Fruit fly (Drosophila melanogaster) whole organism, prepupa: ENCODE measurements around the gene CG9368.
A peak's percentile ranks its signal among the peaks of the same experiment; 100 is the strongest.

Experiments used
- CG11762 ChIP-seq: fragments of 200-800 bp; sonication (Bioruptor generic); optimal IDR thresholded peaks from 3 replicates; lab custom pipeline; 2016; ENCODE audit warnings: missing biosample characterization, missing genetic modification characterization; ENCODE audit not compliant: insufficient read depth
- CG16779 ChIP-seq: fragments of 200-800 bp; sonication (Bioruptor generic); optimal IDR thresholded peaks from 3 replicates; lab custom pipeline; 2017; ENCODE audit warnings: missing biosample characterization, mild to moderate bottlenecking, missing genetic modification characterization
- CG32006 ChIP-seq: fragments of 200-800 bp; sonication (Bioruptor generic); optimal IDR thresholded peaks from 3 replicates; lab custom pipeline; 2017; ENCODE audit warnings: missing biosample characterization, mild to moderate bottlenecking, missing genetic modification characterization
- CG3919 ChIP-seq: fragments of 200-800 bp; sonication (Bioruptor generic); optimal IDR thresholded peaks from 3 replicates; lab custom pipeline; 2016; ENCODE audit warnings: missing biosample characterization, missing genetic modification characterization
- CG4318 ChIP-seq: fragments of 200-800 bp; sonication (Bioruptor generic); optimal IDR thresholded peaks from 3 replicates; lab custom pipeline; 2017; ENCODE audit warnings: missing biosample characterization, mild to moderate bottlenecking, missing genetic modification characterization
- CG6163 ChIP-seq: fragments of 200-800 bp; sonication (Bioruptor generic); IDR thresholded peaks from 3 replicates; pipeline ENCODE4 v1.3.6; 2022; ENCODE audit warnings: missing biosample characterization, missing genetic modification characterization
- CG6276 ChIP-seq: fragments of 200-800 bp; sonication (Bioruptor generic); optimal IDR thresholded peaks from 2 replicates; lab custom pipeline; 2017; ENCODE audit warnings: missing biosample characterization, mild to moderate bottlenecking, missing genetic modification characterization
- CG6808 ChIP-seq: fragments of 200-800 bp; sonication (Bioruptor generic); optimal IDR thresholded peaks from 3 replicates; lab custom pipeline; 2017; ENCODE audit warnings: missing biosample characterization, missing genetic modification characterization, mild to moderate bottlenecking, moderate library complexity, missing genetic modification reagents
- CG6854 ChIP-seq: fragments of 200-800 bp; sonication (Bioruptor generic); optimal IDR thresholded peaks from 2 replicates; lab custom pipeline; 2017; ENCODE audit warnings: missing biosample characterization, mild to moderate bottlenecking, missing genetic modification characterization
- CG7368 ChIP-seq: fragments of 200-800 bp; sonication (Bioruptor generic); optimal IDR thresholded peaks from 3 replicates; lab custom pipeline; 2016; ENCODE audit warnings: missing biosample characterization, missing genetic modification characterization
- CG8119 ChIP-seq: fragments of 200-800 bp; sonication (Bioruptor generic); IDR thresholded peaks from 3 replicates; pipeline ENCODE4 v1.3.6; 2022; ENCODE audit warnings: missing biosample characterization, missing genetic modification characterization
- CG8632 ChIP-seq: fragments of 200-800 bp; sonication (Bioruptor generic); optimal IDR thresholded peaks from 3 replicates; lab custom pipeline; 2016; ENCODE audit warnings: missing biosample characterization, missing genetic modification characterization
- Eip75B ChIP-seq: fragments of 200-800 bp; sonication (Bioruptor generic); optimal IDR thresholded peaks from 3 replicates; lab custom pipeline; 2016; ENCODE audit warnings: missing biosample characterization, missing genetic modification characterization
- Eip78C ChIP-seq: fragments of 200-800 bp; sonication (Bioruptor generic); peaks from one replicate; lab custom pipeline; 2016; ENCODE audit warnings: missing biosample characterization, missing genetic modification characterization
- Eip93F ChIP-seq: fragments of 200-800 bp; sonication (Bioruptor generic); optimal IDR thresholded peaks from 2 replicates; lab custom pipeline; 2016; ENCODE audit warnings: missing biosample characterization, mild to moderate bottlenecking, missing genetic modification characterization
- Ets21C ChIP-seq: fragments of 200-800 bp; sonication (Bioruptor generic); optimal IDR thresholded peaks from 3 replicates; lab custom pipeline; 2016; ENCODE audit warnings: missing biosample characterization, missing genetic modification characterization
- Ets96B ChIP-seq: fragments of 200-800 bp; optimal IDR thresholded peaks from 2 replicates; lab custom pipeline; 2019; ENCODE audit warnings: missing biosample characterization, mild to moderate bottlenecking, missing genetic modification characterization, moderate library complexity
- Hr38 ChIP-seq: sonication (Bioruptor generic); optimal IDR thresholded peaks from 2 replicates; lab custom pipeline; 2016; ENCODE audit warnings: missing biosample characterization, missing genetic modification characterization
- Hr39 ChIP-seq: fragments of 200-800 bp; sonication (Bioruptor generic); optimal IDR thresholded peaks from 2 replicates; lab custom pipeline; 2016; ENCODE audit warnings: missing biosample characterization, missing genetic modification characterization
- Lpt ChIP-seq: fragments of 200-800 bp; sonication (Bioruptor generic); optimal IDR thresholded peaks from 3 replicates; lab custom pipeline; 2016; ENCODE audit warnings: missing biosample characterization, missing genetic modification characterization
- Met ChIP-seq: fragments of 200-800 bp; sonication (Bioruptor generic); optimal IDR thresholded peaks from 3 replicates; lab custom pipeline; 2016; ENCODE audit warnings: missing biosample characterization, missing genetic modification characterization
- OdsH ChIP-seq: fragments of 200-800 bp; sonication (Bioruptor generic); optimal IDR thresholded peaks from 3 replicates; lab custom pipeline; 2016; ENCODE audit warnings: missing biosample characterization, missing genetic modification characterization
- Smox ChIP-seq: fragments of 200-800 bp; sonication (Bioruptor generic); optimal IDR thresholded peaks from 3 replicates; lab custom pipeline; 2016; ENCODE audit warnings: missing biosample characterization, missing genetic modification characterization
- Sox102F ChIP-seq: fragments of 200-800 bp; sonication (Bioruptor generic); optimal IDR thresholded peaks from 2 replicates; lab custom pipeline; 2016; ENCODE audit warnings: missing biosample characterization, mild to moderate bottlenecking, missing genetic modification characterization
- achi ChIP-seq: fragments of 200-800 bp; sonication (Bioruptor generic); optimal IDR thresholded peaks from 3 replicates; lab custom pipeline; 2016; ENCODE audit warnings: missing biosample characterization, missing genetic modification characterization
- acj6 ChIP-seq: fragments of 200-800 bp; sonication (Bioruptor generic); optimal IDR thresholded peaks from 3 replicates; lab custom pipeline; 2016; ENCODE audit warnings: missing biosample characterization, missing genetic modification characterization
- cyc ChIP-seq: fragments of 200-800 bp; sonication (Bioruptor generic); optimal IDR thresholded peaks from 3 replicates; lab custom pipeline; 2016; ENCODE audit warnings: missing biosample characterization, missing genetic modification characterization
- dac ChIP-seq: fragments of 200-800 bp; sonication (Bioruptor generic); optimal IDR thresholded peaks from 2 replicates; lab custom pipeline; 2017; ENCODE audit warnings: missing biosample characterization, mild to moderate bottlenecking, missing genetic modification characterization
- dsx ChIP-seq: fragments of 200-800 bp; optimal IDR thresholded peaks from 3 replicates; lab custom pipeline; 2019; ENCODE audit warnings: missing biosample characterization, mild to moderate bottlenecking, missing genetic modification characterization, moderate library complexity; ENCODE audit not compliant: poor library complexity, severe bottlenecking
- esn ChIP-seq: fragments of 200-800 bp; sonication (Bioruptor generic); optimal IDR thresholded peaks from 2 replicates; lab custom pipeline; 2016; ENCODE audit warnings: missing biosample characterization, mild to moderate bottlenecking, missing genetic modification characterization, moderate library complexity
- fd59A ChIP-seq: fragments of 200-800 bp; sonication (Bioruptor generic); optimal IDR thresholded peaks from 2 replicates; lab custom pipeline; 2017; ENCODE audit warnings: missing biosample characterization, mild to moderate bottlenecking, missing genetic modification characterization, missing genetic modification reagents
- fkh ChIP-seq: fragments of 200-800 bp; sonication (Bioruptor generic); optimal IDR thresholded peaks from 3 replicates; lab custom pipeline; 2017; ENCODE audit warnings: missing biosample characterization, mild to moderate bottlenecking, missing genetic modification characterization, moderate library complexity
- lz ChIP-seq: fragments of 200-800 bp; sonication (Bioruptor generic); optimal IDR thresholded peaks from 3 replicates; lab custom pipeline; 2016; ENCODE audit warnings: missing biosample characterization, missing genetic modification characterization
- pdm3 ChIP-seq: fragments of 200-800 bp; sonication (Bioruptor generic); optimal IDR thresholded peaks from 3 replicates; lab custom pipeline; 2016; ENCODE audit warnings: missing biosample characterization, missing genetic modification characterization
- salr ChIP-seq, 2 experiments: fragments of 200-800 bp; sonication (Bioruptor generic); optimal IDR thresholded peaks; 3 replicates each; lab custom pipeline; 2016 to 2018; ENCODE audit warnings: missing biosample characterization in 2 of 2, missing genetic modification characterization in 2 of 2, mild to moderate bottlenecking in 1 of 2
- spab ChIP-seq: fragments of 200-800 bp; sonication (Bioruptor generic); optimal IDR thresholded peaks from 2 replicates; lab custom pipeline; 2017; ENCODE audit warnings: missing biosample characterization, mild to moderate bottlenecking, missing genetic modification characterization, missing genetic modification reagents
- ss ChIP-seq, 2 experiments: fragments of 200-800 bp; sonication (Bioruptor generic); optimal IDR thresholded peaks; 2 replicates in 1 of 2; 3 replicates in 1 of 2; lab custom pipeline; 2017 to 2018; ENCODE audit warnings: mild to moderate bottlenecking in 2 of 2, missing biosample characterization in 2 of 2, missing genetic modification characterization in 2 of 2, moderate library complexity in 1 of 2
- svp ChIP-seq: fragments of 200-800 bp; sonication (Bioruptor generic); peaks from one replicate; lab custom pipeline; 2016; ENCODE audit warnings: missing biosample characterization, missing genetic modification characterization
- topi ChIP-seq: fragments of 200-800 bp; sonication (Bioruptor generic); optimal IDR thresholded peaks from 3 replicates; lab custom pipeline; 2016; ENCODE audit warnings: missing biosample characterization, missing genetic modification characterization
- vri ChIP-seq: fragments of 200-800 bp; sonication (Bioruptor generic); optimal IDR thresholded peaks from 3 replicates; lab custom pipeline; 2016; ENCODE audit warnings: missing biosample characterization, mild to moderate bottlenecking, missing genetic modification characterization

Gene CG9368

dm6 chr3L:19561745-19562144 lies 39.7 kb upstream of the CG9368 start (continued):
- peak; percentile 71 for TF ChIP-seq CG16779 (tag; lab: Kevin White, UChicago)
- TF ChIP-seq CG32006 (GFP tag; lab: Kevin White, UChicago) = peak; percentile 86
- TF ChIP-seq Eip93F = no peak
- TF ChIP-seq dac (GFP tag; lab: Kevin White, UChicago) = peak; percentile 16
- TF ChIP-seq svp = peak; percentile 93
- TF ChIP-seq CG11762 (GFP tag; lab: Kevin White, UChicago) = peak; percentile 84
- TF ChIP-seq Eip78C = peak; percentile 97
- TF ChIP-seq CG7368 (GFP tag; lab: Kevin White, UChicago) = peak; percentile 73
- peak; percentile 87 for TF ChIP-seq CG8632 (GFP tag; lab: Kevin White, UChicago)
- peak; percentile 74 for TF ChIP-seq Ets96B (tag; lab: Kevin White, UChicago)
- TF ChIP-seq Smox (GFP tag; lab: Kevin White, UChicago) = peak; percentile 85
- TF ChIP-seq CG6854 (GFP tag; lab: Kevin White, UChicago) = no peak
- TF ChIP-seq fkh (GFP tag; lab: Kevin White, UChicago) = no peak
- peak; percentile 80 for TF ChIP-seq CG4318 (GFP tag; lab: Kevin White, UChicago)
- peak; percentile 87 for TF ChIP-seq OdsH (GFP tag; lab: Kevin White, UChicago)
- peak; percentile 81 for TF ChIP-seq topi
- peak; percentile 42 for TF ChIP-seq cyc (GFP tag; lab: Kevin White, UChicago)
- TF ChIP-seq CG8119 = peak; percentile 95

dm6 chr3L:19562146-19562700 lies 39.2 kb upstream of the CG9368 start:
- TF ChIP-seq CG3919 (GFP tag; lab: Kevin White, UChicago) (peak; percentile 15), Eip75B (GFP tag; lab: Kevin White, UChicago) (no peak), Lpt (GFP tag; lab: Kevin White, UChicago) (no peak), cyc (GFP tag; lab: Kevin White, UChicago) (no peak), ss (GFP tag; optimal IDR thresholded peaks at IDR 0.05; lab: Kevin White, UChicago) (peak in 1 of 2 experiments; percentile 19), CG6808 (GFP tag; lab: Kevin White, UChicago) (peak; percentile 16), Hr39 (no peak), svp (no peak), CG32006 (GFP tag; lab: Kevin White, UChicago) (no peak), vri (GFP tag; lab: Kevin White, UChicago) (peak; percentile 30), spab (GFP tag; lab: Kevin White, UChicago) (no peak), Hr38 (GFP tag; lab: Kevin White, UChicago) (no peak), Met (no peak), CG6854 (GFP tag; lab: Kevin White, UChicago) (peak; percentile 49), CG6163 (GFP tag; lab: Robert Waterston, UW) (no peak), pdm3 (no peak), Eip78C (peak; percentile 33), dsx (peak; percentile 17), achi (no peak), acj6 (GFP tag; lab: Kevin White, UChicago) (no peak), lz (no peak), Ets21C (GFP tag; lab: Kevin White, UChicago) (no peak), Sox102F (GFP tag; lab: Kevin White, UChicago) (peak; percentile 34)
- TF ChIP-seq, all 60 proteins: peak for 8

dm6 chr3L:19563014-19563413 lies 38.4 kb upstream of the CG9368 start:
- TF ChIP-seq CG6163 (GFP tag; lab: Robert Waterston, UW) = no peak
- TF ChIP-seq acj6 (GFP tag; lab: Kevin White, UChicago) = no peak
- TF ChIP-seq fd59A (GFP tag; lab: Kevin White, UChicago) = no peak
- no peak for TF ChIP-seq achi
- no peak for TF ChIP-seq CG3919 (GFP tag; lab: Kevin White, UChicago)
- no peak for TF ChIP-seq spab (GFP tag; lab: Kevin White, UChicago)
- TF ChIP-seq CG6854 (GFP tag; lab: Kevin White, UChicago) = no peak
- TF ChIP-seq CG6276 (GFP tag; lab: Kevin White, UChicago) = no peak
- no peak for TF ChIP-seq salr (GFP tag; optimal IDR thresholded peaks at IDR 0.05; lab: Kevin White, UChicago)
- TF ChIP-seq CG4318 (GFP tag; lab: Kevin White, UChicago) = no peak
- TF ChIP-seq esn (GFP tag; lab: Kevin White, UChicago) = no peak
- TF ChIP-seq, all 60 proteins: peak for 0
